Worm (Caenorhabditis elegans) whole organism, late embryonic: Measurements from ENCODE around the gene C43C3.4.

Source experiments
- Y22D7AL.16 ChIP-seq: sonication (generic microtip); optimal IDR thresholded peaks from 2 replicates; lab custom pipeline; 2016; ENCODE audit warnings: missing genetic modification characterization, missing compliant biosample characterization
- ceh-45 ChIP-seq: fragments of 200-800 bp; sonication (Bioruptor generic); IDR thresholded peaks from 2 replicates; pipeline ENCODE4 v1.3.6; 2022; ENCODE audit warnings: missing genetic modification reagents, missing genetic modification characterization, missing compliant biosample characterization
- gmeb-2 ChIP-seq: sonication (generic microtip); optimal IDR thresholded peaks from 2 replicates; lab custom pipeline; 2016; ENCODE audit warnings: missing genetic modification characterization, inconsistent platforms, missing compliant biosample characterization
- mec-3 ChIP-seq: sonication (generic microtip); optimal IDR thresholded peaks from 2 replicates; lab custom pipeline; 2016; ENCODE audit warnings: borderline replicate concordance, missing genetic modification characterization, missing compliant biosample characterization
- pax-1 ChIP-seq: fragments of 150-350 bp; optimal IDR thresholded peaks from 2 replicates; lab custom pipeline; 2014; ENCODE audit warnings: missing biosample characterization, missing genetic modification characterization
- pros-1 ChIP-seq: fragments of 150-350 bp; optimal IDR thresholded peaks from 2 replicates; lab custom pipeline; 2014; ENCODE audit warnings: missing biosample characterization, missing genetic modification reagents, missing genetic modification characterization
- zip-5 ChIP-seq: sonication (generic microtip); optimal IDR thresholded peaks from 2 replicates; lab custom pipeline; 2016; ENCODE audit warnings: missing genetic modification characterization, missing compliant biosample characterization

DNA sequence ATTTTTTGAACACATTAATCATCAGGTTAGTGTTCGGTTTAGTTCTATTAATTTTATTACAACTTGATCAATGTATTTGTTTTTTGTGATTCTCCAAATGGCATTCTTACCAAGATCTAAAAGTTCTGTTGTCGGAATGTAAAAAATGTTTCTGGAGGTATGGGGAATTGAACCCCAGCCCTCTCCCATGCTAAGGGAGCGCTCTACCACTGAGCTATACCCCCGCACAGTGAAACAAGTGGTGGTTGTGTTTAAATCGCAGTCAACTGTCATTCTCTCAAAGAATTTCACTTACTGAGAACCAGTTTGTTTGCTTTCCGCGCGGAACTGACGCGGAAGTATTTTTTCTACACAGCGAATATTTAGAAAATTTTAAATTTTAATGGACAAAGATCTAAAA, 37.0 kb downstream of the C43C3.4 start:
- TF ChIP-seq ceh-45 (GFP tag; lab: Robert Waterston, UW) (peak; percentile 85), zip-5 (peak; percentile 59), Y22D7AL.16 (peak; percentile 82), gmeb-2 (peak; percentile 82), pros-1 (tag; lab: Kevin White, UChicago) (peak; percentile 24), pax-1 (tag; lab: Kevin White, UChicago) (peak; percentile 5), mec-3 (tag; lab: Kevin White, UChicago) (peak; percentile 44)
